Fruit fly (Drosophila melanogaster) whole organism, wandering third instar larva: Measurements from ENCODE around the gene CG34175.
A peak's percentile ranks its signal among the peaks of the same experiment; 100 is the strongest.

Experiments used
- Abd-B ChIP-seq: fragments of >200 bp; optimal IDR thresholded peaks from 2 replicates; lab custom pipeline; 2017; ENCODE audit warnings: missing biosample characterization, missing genetic modification characterization
- CG32264 ChIP-seq: fragments of 200-800 bp; sonication (Bioruptor generic); optimal IDR thresholded peaks from 2 replicates; lab custom pipeline; 2016; ENCODE audit warnings: missing biosample characterization, missing genetic modification characterization
- CG9705 ChIP-seq: fragments of 200-800 bp; sonication (Bioruptor generic); optimal IDR thresholded peaks from 2 replicates; lab custom pipeline; 2018; ENCODE audit warnings: missing biosample characterization, mild to moderate bottlenecking, missing genetic modification characterization
- CrebA ChIP-seq: fragments of 200-800 bp; sonication (Bioruptor generic); optimal IDR thresholded peaks from 2 replicates; lab custom pipeline; 2016; ENCODE audit warnings: missing biosample characterization, mild to moderate bottlenecking, missing genetic modification characterization, borderline replicate concordance
- Dfd ChIP-seq: fragments of >200 bp; optimal IDR thresholded peaks from 2 replicates; lab custom pipeline; 2017; ENCODE audit warnings: missing biosample characterization, missing genetic modification characterization
- Dif ChIP-seq: fragments of 200-275, 200-300 bp; sonication (Bioruptor generic); optimal IDR thresholded peaks from 2 replicates; lab custom pipeline; 2018; ENCODE audit warnings: missing biosample characterization, missing genetic modification characterization; ENCODE audit not compliant: partially characterized antibody
- GATAd ChIP-seq: sonication (Bioruptor generic); optimal IDR thresholded peaks from 2 replicates; lab custom pipeline; 2016; ENCODE audit warnings: missing biosample characterization, missing genetic modification characterization
- HLH106 ChIP-seq: fragments of 200-800 bp; optimal IDR thresholded peaks from 3 replicates; lab custom pipeline; 2019; ENCODE audit warnings: missing biosample characterization, mild to moderate bottlenecking, missing genetic modification characterization, moderate library complexity
- Hnf4 ChIP-seq: fragments of 200-800 bp; sonication (Bioruptor generic); optimal IDR thresholded peaks from 2 replicates; lab custom pipeline; 2016; ENCODE audit warnings: missing biosample characterization, mild to moderate bottlenecking, missing genetic modification characterization
- Hr83 ChIP-seq: fragments of 200-300 bp; sonication (Bioruptor generic); optimal IDR thresholded peaks from 2 replicates; lab custom pipeline; 2016; ENCODE audit warnings: missing biosample characterization, mild to moderate bottlenecking, missing genetic modification characterization, moderate library complexity; ENCODE audit not compliant: poor library complexity, severe bottlenecking
- Jra ChIP-seq: sonication (Bioruptor generic); optimal IDR thresholded peaks from 2 replicates; lab custom pipeline; 2016; ENCODE audit warnings: missing biosample characterization, missing genetic modification characterization
- Mio ChIP-seq: sonication (Bioruptor generic); optimal IDR thresholded peaks from 2 replicates; lab custom pipeline; 2016; ENCODE audit warnings: missing biosample characterization, missing genetic modification characterization
- Myc ChIP-seq: fragments of >200 bp; optimal IDR thresholded peaks from 2 replicates; lab custom pipeline; 2017
- N ChIP-seq: fragments of >200 bp; optimal IDR thresholded peaks from 2 replicates; lab custom pipeline; 2018; ENCODE audit warnings: missing biosample characterization, missing external identifiers, missing genetic modification characterization
- OdsH ChIP-seq: fragments of 200-800 bp; sonication (Bioruptor generic); optimal IDR thresholded peaks from 2 replicates; lab custom pipeline; 2016; ENCODE audit warnings: missing biosample characterization, mild to moderate bottlenecking, missing genetic modification characterization
- Rel ChIP-seq, 2 experiments: fragments of 200-800 bp; sonication (Bioruptor generic) in 1 of 2; optimal IDR thresholded peaks; 2 replicates in 1 of 2; 3 replicates in 1 of 2; lab custom pipeline; 2016 to 2019; ENCODE audit warnings: mild to moderate bottlenecking in 2 of 2, missing biosample characterization in 2 of 2, missing genetic modification characterization in 2 of 2, moderate library complexity in 1 of 2
- Sp1 ChIP-seq: fragments of 200-800 bp; sonication (Bioruptor generic); optimal IDR thresholded peaks from 3 replicates; lab custom pipeline; 2019; ENCODE audit warnings: missing biosample characterization, mild to moderate bottlenecking, missing genetic modification characterization, moderate library complexity
- Vsx2 ChIP-seq: fragments of 200-300, 225-300 bp; sonication (Bioruptor generic); optimal IDR thresholded peaks from 2 replicates; lab custom pipeline; 2018; ENCODE audit warnings: missing biosample characterization, missing genetic modification characterization; ENCODE audit not compliant: partially characterized antibody
- br ChIP-seq: fragments of 200-800 bp; sonication (Bioruptor generic); optimal IDR thresholded peaks from 2 replicates; lab custom pipeline; 2016; ENCODE audit warnings: missing biosample characterization, missing genetic modification characterization
- brk ChIP-seq: fragments of 200-800 bp; sonication (Bioruptor generic); optimal IDR thresholded peaks from 2 replicates; lab custom pipeline; 2016; ENCODE audit warnings: missing biosample characterization, mild to moderate bottlenecking, missing genetic modification characterization
- dl ChIP-seq, 2 experiments: fragments of 175-275, 200-275 bp in 1 of 2; fragments of 200-275 bp in 1 of 2; sonication (Bioruptor generic); optimal IDR thresholded peaks; lab custom pipeline; 2018; ENCODE audit warnings: mild to moderate bottlenecking in 2 of 2, missing biosample characterization in 2 of 2, missing genetic modification characterization in 2 of 2, moderate library complexity in 2 of 2; ENCODE audit not compliant: partially characterized antibody in 2 of 2, insufficient read depth in 1 of 2
- dmrt93B ChIP-seq: fragments of 200-800 bp; sonication (Bioruptor generic); optimal IDR thresholded peaks from 2 replicates; lab custom pipeline; 2018; ENCODE audit warnings: missing biosample characterization, mild to moderate bottlenecking, missing genetic modification characterization
- dsf ChIP-seq: sonication (Bioruptor generic); optimal IDR thresholded peaks from 2 replicates; lab custom pipeline; 2016; ENCODE audit warnings: missing biosample characterization, missing genetic modification characterization, borderline replicate concordance
- ey ChIP-seq: fragments of 200-800 bp; sonication (Bioruptor generic); optimal IDR thresholded peaks from 2 replicates; lab custom pipeline; 2016; ENCODE audit warnings: missing biosample characterization, missing genetic modification characterization
- foxo ChIP-seq, 2 experiments: fragments of 200-800 bp; sonication (Bioruptor generic); optimal IDR thresholded peaks; 2 replicates in 1 of 2; 3 replicates in 1 of 2; lab custom pipeline; 2016 to 2017; ENCODE audit warnings: missing biosample characterization in 2 of 2, missing genetic modification characterization in 2 of 2
- fru ChIP-seq: fragments of 200-800 bp; sonication (Bioruptor generic); optimal IDR thresholded peaks from 3 replicates; lab custom pipeline; 2016; ENCODE audit warnings: missing biosample characterization, mild to moderate bottlenecking, missing genetic modification characterization
- h ChIP-seq: fragments of 200-800 bp; sonication (Bioruptor generic); optimal IDR thresholded peaks from 3 replicates; lab custom pipeline; 2016; ENCODE audit warnings: missing biosample characterization, mild to moderate bottlenecking, missing genetic modification characterization
- jim ChIP-seq: fragments of 175-275, 200-325 bp; sonication (Bioruptor generic); optimal IDR thresholded peaks from 2 replicates; lab custom pipeline; 2016; ENCODE audit warnings: missing biosample characterization, mild to moderate bottlenecking, missing genetic modification characterization
- lola ChIP-seq: fragments of >200 bp; optimal IDR thresholded peaks from 2 replicates; lab custom pipeline; 2017; ENCODE audit warnings: missing biosample characterization, missing genetic modification characterization
- pan ChIP-seq: fragments of >200 bp; optimal IDR thresholded peaks from 2 replicates; lab custom pipeline; 2017
- psq ChIP-seq: fragments of 200-800 bp; sonication (Bioruptor generic); optimal IDR thresholded peaks from 3 replicates; lab custom pipeline; 2017; ENCODE audit warnings: missing biosample characterization, mild to moderate bottlenecking, missing genetic modification characterization, moderate library complexity
- rgr ChIP-seq: fragments of 200-800 bp; sonication (Bioruptor generic); optimal IDR thresholded peaks from 3 replicates; lab custom pipeline; 2016; ENCODE audit warnings: missing biosample characterization, mild to moderate bottlenecking, missing genetic modification characterization
- sage ChIP-seq: fragments of 200-800 bp; sonication (Bioruptor generic); optimal IDR thresholded peaks from 2 replicates; lab custom pipeline; 2016; ENCODE audit warnings: missing biosample characterization, mild to moderate bottlenecking, missing genetic modification characterization
- tai ChIP-seq: sonication (Bioruptor generic); optimal IDR thresholded peaks from 2 replicates; lab custom pipeline; 2016; ENCODE audit warnings: missing biosample characterization, missing genetic modification characterization
- usp ChIP-seq: fragments of >200 bp; optimal IDR thresholded peaks from 2 replicates; lab custom pipeline; 2017; ENCODE audit warnings: missing biosample characterization, missing genetic modification characterization
- woc ChIP-seq: sonication (Bioruptor generic); optimal IDR thresholded peaks from 2 replicates; lab custom pipeline; 2016; ENCODE audit warnings: missing biosample characterization, mild to moderate bottlenecking, missing genetic modification characterization

Gene CG34175

DNA sequence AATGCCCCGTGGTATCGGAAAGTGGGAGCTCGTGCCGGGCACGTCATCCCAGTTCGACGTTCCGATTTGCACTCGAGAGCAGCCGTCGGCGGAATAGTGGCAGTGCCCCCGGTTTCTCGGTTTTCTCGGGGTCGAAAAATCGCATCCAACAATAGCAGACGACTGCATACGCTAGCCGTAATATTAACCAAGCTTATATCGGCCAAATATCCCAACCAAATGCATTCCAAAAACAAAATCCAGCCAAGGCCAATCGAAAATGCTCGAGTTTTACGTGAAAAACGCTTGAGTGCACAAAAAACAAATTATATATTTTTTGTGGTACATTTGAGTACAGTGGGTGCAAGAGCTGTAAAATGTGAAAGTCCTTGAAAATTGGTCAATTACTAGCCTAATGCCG lies 26.5 kb upstream of the CG34175 start:
- TF ChIP-seq GATAd (GFP tag; lab: Kevin White, UChicago) (no peak), Myc (no peak), foxo (GFP tag; optimal IDR thresholded peaks at IDR 0.05; lab: Kevin White, UChicago) (no peak), usp (GFP tag; lab: Kevin White, UChicago) (no peak), CG9705 (no peak), fru (GFP tag; lab: Kevin White, UChicago) (no peak), h (GFP tag; lab: Kevin White, UChicago) (no peak), Rel (GFP tag; optimal IDR thresholded peaks at IDR 0.05; lab: Kevin White, UChicago) (no peak), Rel (tag; optimal IDR thresholded peaks at IDR 0.05; lab: Kevin White, UChicago) (no peak), pan (no peak), OdsH (GFP tag; lab: Kevin White, UChicago) (no peak), Mio (GFP tag; lab: Kevin White, UChicago) (no peak), psq (GFP tag; lab: Kevin White, UChicago) (no peak), rgr (GFP tag; lab: Kevin White, UChicago) (no peak), ey (no peak), brk (GFP tag; lab: Kevin White, UChicago) (no peak), dl (GFP tag; optimal IDR thresholded peaks at IDR 0.05; lab: Kevin White, UChicago; ENCODE audit: insufficient read depth in 1 of 2, partially characterized antibody in 2 of 2) (no peak), Hr83 (GFP tag; lab: Kevin White, UChicago) (no peak), HLH106 (no peak), lola (GFP tag; lab: Kevin White, UChicago) (no peak), CrebA (GFP tag; lab: Kevin White, UChicago) (no peak)

- TF ChIP-seq Rel (GFP tag; optimal IDR thresholded peaks at IDR 0.05; lab: Kevin White, UChicago) (no peak), Rel (tag; optimal IDR thresholded peaks at IDR 0.05; lab: Kevin White, UChicago) (peak; percentile 94), dsf (GFP tag; lab: Kevin White, UChicago) (no peak)
Observed at dm6 chr2L:3371776-3372383, 25.9 kb upstream of the CG34175 start.

DNA sequence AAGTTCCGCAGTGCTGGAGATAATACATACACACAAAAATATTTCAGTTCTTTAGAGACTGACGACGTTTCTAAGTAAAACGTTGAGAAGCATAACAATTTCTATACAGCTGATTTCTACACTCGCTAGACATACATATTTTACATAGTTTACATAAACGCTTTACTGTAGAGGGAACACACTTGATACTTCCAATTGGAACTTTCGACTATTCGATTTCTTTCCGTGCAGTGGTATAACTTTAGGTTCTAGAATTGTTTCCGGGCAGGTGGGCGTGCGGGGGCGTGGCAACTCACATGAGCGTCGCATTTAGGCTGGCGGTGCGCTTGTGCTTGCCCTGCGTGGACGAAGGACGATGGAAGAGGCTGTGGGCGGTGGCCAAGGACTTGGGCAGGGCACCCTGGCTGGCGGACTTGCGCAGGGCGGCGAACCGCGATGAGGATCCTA lies 25.3 kb upstream of the CG34175 start:
- TF ChIP-seq psq (GFP tag; lab: Kevin White, UChicago) (peak; percentile 13), Myc (no peak), fru (GFP tag; lab: Kevin White, UChicago) (peak; percentile 19), N (GFP tag; lab: Kevin White, UChicago) (no peak), Jra (GFP tag; lab: Kevin White, UChicago) (no peak), Hnf4 (GFP tag; lab: Kevin White, UChicago) (peak; percentile 12), CG9705 (no peak), br (GFP tag; lab: Kevin White, UChicago) (no peak), foxo (GFP tag; optimal IDR thresholded peaks at IDR 0.05; lab: Kevin White, UChicago) (peak in 1 of 2 experiments; percentile 10), HLH106 (peak; percentile 31), tai (GFP tag; lab: Kevin White, UChicago) (no peak), CrebA (GFP tag; lab: Kevin White, UChicago) (no peak)

- TF ChIP-seq CrebA (GFP tag; lab: Kevin White, UChicago) (no peak), pan (no peak), Hr83 (GFP tag; lab: Kevin White, UChicago) (no peak), h (GFP tag; lab: Kevin White, UChicago) (peak; percentile 46), dsf (GFP tag; lab: Kevin White, UChicago) (no peak), CG32264 (no peak), CG9705 (no peak), Mio (GFP tag; lab: Kevin White, UChicago) (no peak), fru (GFP tag; lab: Kevin White, UChicago) (no peak), dmrt93B (no peak), foxo (GFP tag; optimal IDR thresholded peaks at IDR 0.05; lab: Kevin White, UChicago) (peak in 1 of 2 experiments; percentile 23), Rel (GFP tag; optimal IDR thresholded peaks at IDR 0.05; lab: Kevin White, UChicago) (no peak), Rel (tag; optimal IDR thresholded peaks at IDR 0.05; lab: Kevin White, UChicago) (peak; percentile 45), Myc (no peak), HLH106 (peak; percentile 21), jim (no peak), woc (no peak), usp (GFP tag; lab: Kevin White, UChicago) (no peak), Dfd (no peak), dl (GFP tag; optimal IDR thresholded peaks at IDR 0.05; lab: Kevin White, UChicago; ENCODE audit: insufficient read depth in 1 of 2, partially characterized antibody in 2 of 2) (no peak), brk (GFP tag; lab: Kevin White, UChicago) (no peak), Sp1 (GFP tag; lab: Kevin White, UChicago) (peak; percentile 13), Hnf4 (GFP tag; lab: Kevin White, UChicago) (peak; percentile 52), Dif (GFP tag; lab: Kevin White, UChicago) (no peak), Abd-B (GFP tag; lab: Kevin White, UChicago) (no peak), rgr (GFP tag; lab: Kevin White, UChicago) (peak; percentile 24), Vsx2 (no peak), N (GFP tag; lab: Kevin White, UChicago) (no peak), sage (GFP tag; lab: Kevin White, UChicago) (no peak), lola (GFP tag; lab: Kevin White, UChicago) (no peak), ey (no peak), Jra (GFP tag; lab: Kevin White, UChicago) (peak; percentile 6)
Observed at dm6 chr2L:3373242-3373641, 24.6 kb upstream of the CG34175 start, which contains the start of gene GramD1B. Gene GramD1B, minus strand, starts transcription at chr2L:3373372.
